Worm (Caenorhabditis elegans): ENCODE data around the gene hgrs-1.

The hgrs-1 gene

DNA sequence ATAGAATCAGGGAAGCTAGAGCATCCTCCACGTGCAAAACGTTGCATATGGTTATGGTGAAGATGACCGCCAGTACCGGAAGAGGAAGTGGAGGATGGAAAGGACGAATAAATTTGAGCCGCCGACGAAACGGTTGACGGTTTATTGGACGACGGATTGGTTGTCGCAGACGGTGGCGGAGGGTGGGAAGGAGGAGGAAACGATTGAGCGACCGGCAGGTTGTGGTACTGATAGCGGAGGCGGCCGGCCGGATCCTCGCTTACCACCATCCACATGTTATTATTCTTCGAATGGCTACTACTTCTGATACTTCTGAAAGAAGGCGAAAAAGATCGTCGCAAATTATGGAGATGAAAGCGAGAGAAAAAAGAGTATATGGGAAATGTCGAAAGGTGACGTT, 13.0 kb downstream of the hgrs-1 start:
- TF ChIP-seq zfh-2 (GFP tag; conservative IDR thresholded peaks at IDR 0.05), result peak; percentile 70
- TF ChIP-seq madf-3 (GFP tag; IDR thresholded peaks at IDR 0.05), result no peak

- TF ChIP-seq nhr-80 (tag; optimal IDR thresholded peaks at IDR 0.05) (no peak), mcd-1 (GFP tag; IDR thresholded peaks at IDR 0.05) (0 out of 2 replicates have a peak, but pooled peaks have one; percentile 27), B0035.1 (tag; optimal IDR thresholded peaks at IDR 0.05) (no peak), madf-6 (GFP tag; IDR thresholded peaks at IDR 0.05) (no peak), ztf-25 (GFP tag; IDR thresholded peaks at IDR 0.05) (0 out of 2 replicates have a peak, but pooled peaks have one; percentile 5), zfh-2 (GFP tag; conservative IDR thresholded peaks at IDR 0.05) (peak; percentile 87), egrh-3 (GFP tag; IDR thresholded peaks at IDR 0.05) (peak; percentile 83; the same call in 1 of the 2 replicates), pha-4 (tag; optimal IDR thresholded peaks at IDR 0.05) (no peak), lsl-1 (GFP tag; optimal IDR thresholded peaks at IDR 0.05) (no peak)
Measured at ce11 chrIV:8189667-8190066, 16.2 kb downstream of the hgrs-1 start.

DNA sequence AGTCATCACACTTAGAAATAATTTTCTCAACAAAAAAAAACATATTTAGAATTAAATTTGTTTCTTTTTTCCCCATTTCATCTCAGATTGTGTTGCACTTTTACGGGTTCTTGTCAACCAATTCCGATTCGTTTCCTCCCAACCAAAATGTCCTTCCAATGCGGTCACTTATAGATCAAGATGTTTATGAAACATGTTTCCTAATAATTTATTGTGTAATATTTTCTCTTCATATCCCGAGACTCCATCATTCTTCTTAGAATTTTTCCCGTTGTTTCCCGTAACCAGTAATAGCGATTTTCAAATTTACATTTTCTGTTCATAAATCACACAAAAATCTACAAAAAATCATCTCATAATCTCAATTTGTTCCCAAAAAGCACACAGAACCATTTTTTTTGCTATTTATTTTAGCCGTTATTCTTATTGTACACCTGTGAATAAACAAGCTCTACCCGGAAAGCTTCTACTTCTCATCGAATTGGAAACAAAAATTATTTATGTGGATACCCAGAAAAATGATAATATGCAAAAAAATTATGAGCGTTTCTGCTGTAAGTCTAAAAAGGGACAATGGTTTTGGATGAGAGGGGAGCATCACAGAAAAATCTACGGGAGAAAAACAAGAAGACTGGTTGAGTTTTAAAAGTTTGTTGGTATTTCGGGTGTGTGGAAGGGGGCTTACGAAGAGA, 17.3 kb downstream of the hgrs-1 start:
- TF ChIP-seq die-1 (tag; optimal IDR thresholded peaks at IDR 0.05) (no peak), cebp-1 (GFP tag; IDR thresholded peaks at IDR 0.05) (no peak), cebp-1 (tag; optimal IDR thresholded peaks at IDR 0.05) (peak; percentile 21), B0336.3 (GFP tag; IDR thresholded peaks at IDR 0.05) (peak; percentile 73), egl-18 (GFP tag; IDR thresholded peaks at IDR 0.05) (no peak), mes-4 (tag; optimal IDR thresholded peaks at IDR 0.05) (no peak), C17E4.6 (GFP tag; IDR thresholded peaks at IDR 0.05) (no peak), rcor-1 (GFP tag; IDR thresholded peaks at IDR 0.05) (no peak), ceh-40 (GFP tag; IDR thresholded peaks at IDR 0.05) (no peak), gei-17 (GFP tag; optimal IDR thresholded peaks at IDR 0.05) (no peak), mcd-1 (GFP tag; IDR thresholded peaks at IDR 0.05) (no peak), repo-1 (tag; optimal IDR thresholded peaks at IDR 0.05) (no peak), F23B12.7 (tag; optimal IDR thresholded peaks at IDR 0.05; ENCODE audit: insufficient read depth) (no peak), pha-4 (tag; optimal IDR thresholded peaks at IDR 0.05) (no peak), let-526 (GFP tag; IDR thresholded peaks at IDR 0.05) (no peak), madf-6 (GFP tag; IDR thresholded peaks at IDR 0.05) (no peak), D2030.7 (GFP tag; IDR thresholded peaks at IDR 0.05) (no peak), ceh-79 (tag; optimal IDR thresholded peaks at IDR 0.05) (peak; percentile 60), zfh-2 (GFP tag; conservative IDR thresholded peaks at IDR 0.05) (no peak), ztf-28 (GFP tag; IDR thresholded peaks at IDR 0.05) (no peak), let-607 (tag; optimal IDR thresholded peaks at IDR 0.05) (no peak), F39B2.1 (GFP tag; IDR thresholded peaks at IDR 0.05) (no peak), cebp-2 (GFP tag; IDR thresholded peaks at IDR 0.05) (no peak), ztf-26 (tag; optimal IDR thresholded peaks at IDR 0.05) (no peak), ama-1 (optimal IDR thresholded peaks at IDR 0.05) (no peak), ama-1 (GFP tag; optimal IDR thresholded peaks at IDR 0.05) (peak in 1 of 2 experiments; percentile 74), unc-62 (GFP tag; optimal IDR thresholded peaks at IDR 0.05) (no peak), rec-8 (tag; optimal IDR thresholded peaks at IDR 0.05) (no peak), lin-26 (GFP tag; IDR thresholded peaks at IDR 0.05) (no peak), K11D2.4 (GFP tag; IDR thresholded peaks at IDR 0.05) (no peak), B0035.1 (tag; optimal IDR thresholded peaks at IDR 0.05) (no peak), pbrm-1 (GFP tag; IDR thresholded peaks at IDR 0.05) (no peak), atf-7 (tag; optimal IDR thresholded peaks at IDR 0.05) (no peak), ceh-58 (GFP tag; IDR thresholded peaks at IDR 0.05) (no peak), aptf-3 (GFP tag; IDR thresholded peaks at IDR 0.05) (no peak), mel-28 (tag; optimal IDR thresholded peaks at IDR 0.05; ENCODE audit: borderline replicate concordance) (no peak), T26A5.8 (tag; optimal IDR thresholded peaks at IDR 0.05) (no peak), xnd-1 (tag; optimal IDR thresholded peaks at IDR 0.05) (peak; percentile 8), ztf-22 (GFP tag; optimal IDR thresholded peaks at IDR 0.05) (no peak), attf-5 (GFP tag; optimal IDR thresholded peaks at IDR 0.05) (peak; percentile 1)
